Fruit fly (Drosophila melanogaster): ENCODE data around the gene RhoL.

The RhoL gene

DNA sequence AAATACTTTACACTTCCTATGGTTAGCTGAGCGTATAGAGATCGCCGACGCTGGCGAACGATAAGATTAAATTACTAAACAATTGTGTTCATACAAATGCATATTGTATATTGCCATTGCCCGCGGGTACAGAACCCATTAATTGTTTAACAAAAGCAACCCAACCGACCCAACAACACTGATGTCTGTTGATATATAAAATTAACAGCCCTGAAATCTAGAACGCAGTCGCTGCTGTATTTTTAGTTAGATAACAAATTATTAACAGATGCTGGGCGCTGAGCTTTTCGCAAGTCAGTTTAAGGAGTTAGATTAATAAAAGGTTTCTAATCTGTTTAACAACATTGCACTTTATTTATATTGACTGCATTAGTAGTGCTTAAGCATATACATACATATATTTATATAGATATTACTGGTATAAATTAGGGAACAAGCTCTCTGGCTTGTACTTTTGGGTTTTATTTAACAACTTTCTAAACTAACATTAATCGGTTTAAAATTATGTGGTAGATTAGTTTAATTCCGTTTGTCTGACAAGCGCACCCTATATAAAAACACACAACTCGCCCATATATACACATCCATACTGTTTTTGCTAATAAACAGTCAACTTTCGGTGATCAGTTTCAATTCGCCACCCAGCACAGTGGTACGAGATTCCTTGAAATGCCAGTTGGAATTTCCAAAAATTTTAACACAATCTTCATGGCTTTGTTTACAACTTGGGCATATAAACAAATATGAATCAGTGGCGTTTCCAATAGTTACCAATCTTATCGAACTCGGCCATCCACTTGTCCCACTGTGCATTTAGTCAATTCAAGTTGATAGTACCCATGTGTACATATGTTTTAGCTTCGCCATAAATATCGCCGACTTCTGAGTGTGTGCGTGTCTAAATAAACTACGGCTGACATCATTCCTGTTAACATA lies 25.8 kb upstream of the RhoL start (continued):
- TF ChIP-seq Vsx1 (GFP tag; optimal IDR thresholded peaks at IDR 0.05): no peak
- no peak for TF ChIP-seq CG10431 (GFP tag; optimal IDR thresholded peaks at IDR 0.05)
- TF ChIP-seq tin (GFP tag; optimal IDR thresholded peaks at IDR 0.05): peak; percentile 89
- peak; percentile 64 for TF ChIP-seq CG17802 (tag; optimal IDR thresholded peaks at IDR 0.05)
- TF ChIP-seq CG1024 (GFP tag; IDR thresholded peaks at IDR 0.05): peak; percentile 59
- peak; percentile 21 for TF ChIP-seq NC2α (GFP tag; optimal IDR thresholded peaks at IDR 0.05)
- TF ChIP-seq Mrtf (GFP tag; IDR thresholded peaks at IDR 0.05): peak; percentile 88
- peak; percentile 46; the same call in 1 of the 2 replicates for TF ChIP-seq Dref (GFP tag; IDR thresholded peaks at IDR 0.05)
- no peak for TF ChIP-seq Stat92E (GFP tag; optimal IDR thresholded peaks at IDR 0.05)
- TF ChIP-seq CG12391 (tag; optimal IDR thresholded peaks at IDR 0.05): peak; percentile 71
- peak; percentile 86 for TF ChIP-seq p53 (GFP tag; optimal IDR thresholded peaks at IDR 0.05)
- peak; percentile 67 for TF ChIP-seq Hand (GFP tag; optimal IDR thresholded peaks at IDR 0.05)
- peak; percentile 73 for TF ChIP-seq CG10209 (GFP tag; optimal IDR thresholded peaks at IDR 0.05)
- peak; percentile 82 for TF ChIP-seq disco-r (GFP tag; optimal IDR thresholded peaks at IDR 0.05)
- peak; percentile 97 for TF ChIP-seq CG18599 (GFP tag; optimal IDR thresholded peaks at IDR 0.05)
- TF ChIP-seq unc-4 (GFP tag; IDR thresholded peaks at IDR 0.05; ENCODE audit: partially characterized antibody): no peak
- peak; percentile 86 for TF ChIP-seq CG17361 (GFP tag; IDR thresholded peaks at IDR 0.05)
- TF ChIP-seq Ets97D (GFP tag; optimal IDR thresholded peaks at IDR 0.05): peak; percentile 78
- TF ChIP-seq vvl (GFP tag; IDR thresholded peaks at IDR 0.05): peak; percentile 97
- TF ChIP-seq al (GFP tag; IDR thresholded peaks at IDR 0.05): peak; percentile 92
- TF ChIP-seq Dip2 (GFP tag; IDR thresholded peaks at IDR 0.05): peak; percentile 27; the same call in 1 of the 2 replicates
- no peak for TF ChIP-seq Kr (GFP tag; optimal IDR thresholded peaks at IDR 0.05)
- TF ChIP-seq ro (GFP tag; IDR thresholded peaks at IDR 0.05): peak; percentile 58
- TF ChIP-seq CG34422 (GFP tag; IDR thresholded peaks at IDR 0.05): peak; percentile 93
- no peak for TF ChIP-seq Jarid2 (GFP tag; optimal IDR thresholded peaks at IDR 0.05)
- TF ChIP-seq usp (GFP tag; optimal IDR thresholded peaks at IDR 0.05): no peak
- TF ChIP-seq CG17385 (GFP tag; optimal IDR thresholded peaks at IDR 0.05): peak; percentile 77
- TF ChIP-seq zfh2 (GFP tag; optimal IDR thresholded peaks at IDR 0.05): peak; percentile 94
- peak; percentile 91 for TF ChIP-seq wdn (GFP tag; IDR thresholded peaks at IDR 0.05)
- TF ChIP-seq rib (GFP tag; IDR thresholded peaks at IDR 0.05): peak; percentile 96
- peak; percentile 83 for TF ChIP-seq Doc2 (GFP tag; IDR thresholded peaks at IDR 0.05)
- TF ChIP-seq HmgD (GFP tag; optimal IDR thresholded peaks at IDR 0.05): peak; percentile 91
- TF ChIP-seq gcm2 (GFP tag; optimal IDR thresholded peaks at IDR 0.05): peak; percentile 51
- TF ChIP-seq Side (GFP tag; optimal IDR thresholded peaks at IDR 0.05): peak; percentile 92
- no peak for TF ChIP-seq gfzf (GFP tag; optimal IDR thresholded peaks at IDR 0.05)
- TF ChIP-seq HmgZ (tag; optimal IDR thresholded peaks at IDR 0.05): peak; percentile 90
- TF ChIP-seq gem (tag; optimal IDR thresholded peaks at IDR 0.05): peak; percentile 88
- peak; percentile 71 for TF ChIP-seq CG3995 (GFP tag; optimal IDR thresholded peaks at IDR 0.05)
- TF ChIP-seq CG4854 (GFP tag; optimal IDR thresholded peaks at IDR 0.05): peak; percentile 92
- peak; percentile 73 for TF ChIP-seq CG9609 (GFP tag; optimal IDR thresholded peaks at IDR 0.05)
- TF ChIP-seq YL-1 (GFP tag; optimal IDR thresholded peaks at IDR 0.05): no peak
- no peak for TF ChIP-seq HLHmδ (GFP tag; optimal IDR thresholded peaks at IDR 0.05)
- peak; percentile 58 for TF ChIP-seq CG8359 (GFP tag; optimal IDR thresholded peaks at IDR 0.05; ENCODE audit: borderline replicate concordance)
- no peak for TF ChIP-seq CG4617 (GFP tag; optimal IDR thresholded peaks at IDR 0.05; ENCODE audit: borderline replicate concordance)
- no peak for TF ChIP-seq insv (GFP tag; optimal IDR thresholded peaks at IDR 0.05)
- TF ChIP-seq bowl (GFP tag; IDR thresholded peaks at IDR 0.05): peak; percentile 68; the same call in 1 of the 2 replicates
- TF ChIP-seq H2.0 (GFP tag; IDR thresholded peaks at IDR 0.05): peak; percentile 82
- TF ChIP-seq tio (GFP tag; optimal IDR thresholded peaks at IDR 0.05): peak; percentile 75
